Fruit fly (Drosophila melanogaster) whole organism, wandering third instar larva: ENCODE data around the gene obst-B.

Experiments used
- psq ChIP-seq: fragments of 200-800 bp; sonication (Bioruptor generic); optimal IDR thresholded peaks from 3 replicates; lab custom pipeline; 2017; ENCODE audit warnings: missing biosample characterization, mild to moderate bottlenecking, missing genetic modification characterization, moderate library complexity
- woc ChIP-seq: sonication (Bioruptor generic); optimal IDR thresholded peaks from 2 replicates; lab custom pipeline; 2016; ENCODE audit warnings: missing biosample characterization, mild to moderate bottlenecking, missing genetic modification characterization

- TF ChIP-seq psq (GFP tag; lab: Kevin White, UChicago) (no peak), woc (GFP tag; lab: Kevin White, UChicago) (no peak)
These were observed 15.1 kb upstream of the obst-B start, which contains the start of gene CG13131 for dm6 chr2L:10017363-10017762.
